Fruit fly (Drosophila melanogaster): Measurements from ENCODE around the gene Pfdn4.

Pfdn4 gene

dm6 chr3L:5367744-5368507 is at the start of gene Pfdn4 (continued):
- no peak for TF ChIP-seq Hand (GFP tag; optimal IDR thresholded peaks at IDR 0.05)
- TF ChIP-seq al (GFP tag; IDR thresholded peaks at IDR 0.05) = no peak
- TF ChIP-seq CG5953 (GFP tag; IDR thresholded peaks at IDR 0.05) = no peak
- no peak for TF ChIP-seq ash1 (GFP tag; optimal IDR thresholded peaks at IDR 0.05)
- peak; percentile 6 for TF ChIP-seq lbe (GFP tag; optimal IDR thresholded peaks at IDR 0.05)
- peak; percentile 72 for TF ChIP-seq stwl (tag; optimal IDR thresholded peaks at IDR 0.05)
- no peak for TF ChIP-seq Doc2 (GFP tag; IDR thresholded peaks at IDR 0.05)
- TF ChIP-seq emc (GFP tag; optimal IDR thresholded peaks at IDR 0.05) = no peak
- TF ChIP-seq Hey (tag; optimal IDR thresholded peaks at IDR 0.05) = no peak
- no peak for TF ChIP-seq Camta (GFP tag; optimal IDR thresholded peaks at IDR 0.05)
- no peak for TF ChIP-seq CrebB (tag; optimal IDR thresholded peaks at IDR 0.05)
- TF ChIP-seq Eip74EF (GFP tag; optimal IDR thresholded peaks at IDR 0.05) = no peak
- TF ChIP-seq hb (GFP tag; IDR thresholded peaks at IDR 0.05; ENCODE audit: partially characterized antibody) = no peak
- TF ChIP-seq Ssrp (tag; optimal IDR thresholded peaks at IDR 0.05) = no peak
- TF ChIP-seq Awh (GFP tag; IDR thresholded peaks at IDR 0.05) = no peak
- peak; percentile 0 for TF ChIP-seq CoRest (tag; optimal IDR thresholded peaks at IDR 0.05)
- TF ChIP-seq CG10543 (GFP tag; optimal IDR thresholded peaks at IDR 0.05) = no peak
- no peak for TF ChIP-seq insv (GFP tag; optimal IDR thresholded peaks at IDR 0.05)
- no peak for TF ChIP-seq Dek (tag; optimal IDR thresholded peaks at IDR 0.05)
- peak; percentile 61 for TF ChIP-seq Sry-β (GFP tag; optimal IDR thresholded peaks at IDR 0.05)
- TF ChIP-seq CG6683 (GFP tag; optimal IDR thresholded peaks at IDR 0.05) = no peak
- no peak for TF ChIP-seq sqz (GFP tag; optimal IDR thresholded peaks at IDR 0.05)
- no peak for TF ChIP-seq Hmx (GFP tag; optimal IDR thresholded peaks at IDR 0.05)
- no peak for TF ChIP-seq twi (tag; optimal IDR thresholded peaks at IDR 0.05)
- TF ChIP-seq cato (GFP tag; optimal IDR thresholded peaks at IDR 0.05; ENCODE audit: borderline replicate concordance) = no peak
- TF ChIP-seq CG11093 (GFP tag; IDR thresholded peaks at IDR 0.05) = no peak
- peak; percentile 50 for TF ChIP-seq gfzf (GFP tag; optimal IDR thresholded peaks at IDR 0.05)
- TF ChIP-seq CG7987 (GFP tag; optimal IDR thresholded peaks at IDR 0.05) = no peak
- TF ChIP-seq gem (tag; optimal IDR thresholded peaks at IDR 0.05) = no peak
- TF ChIP-seq phol (tag; optimal IDR thresholded peaks at IDR 0.05) = peak; percentile 4
- TF ChIP-seq CG1024 (GFP tag; IDR thresholded peaks at IDR 0.05) = no peak
- no peak for TF ChIP-seq CG18619 (GFP tag; optimal IDR thresholded peaks at IDR 0.05)
- TF ChIP-seq CG30403 (GFP tag; optimal IDR thresholded peaks at IDR 0.05) = no peak
- TF ChIP-seq CHES-1-like (GFP tag; optimal IDR thresholded peaks at IDR 0.05) = no peak
- TF ChIP-seq pzg (GFP tag; optimal IDR thresholded peaks at IDR 0.05) = peak; percentile 29
- no peak for TF ChIP-seq gsb (GFP tag; IDR thresholded peaks at IDR 0.05)
- peak; percentile 19 for TF ChIP-seq trem (tag; optimal IDR thresholded peaks at IDR 0.05)
- TF ChIP-seq CG15514 (GFP tag; optimal IDR thresholded peaks at IDR 0.05) = no peak
- TF ChIP-seq danr (GFP tag; IDR thresholded peaks at IDR 0.05) = no peak
- peak; percentile 21 for TF ChIP-seq nmo (GFP tag; optimal IDR thresholded peaks at IDR 0.05)
- TF ChIP-seq CG14965 (GFP tag; optimal IDR thresholded peaks at IDR 0.05; ENCODE audit: borderline replicate concordance) = no peak
- no peak for TF ChIP-seq CG7928 (GFP tag; optimal IDR thresholded peaks at IDR 0.05)
